Worm (Caenorhabditis elegans): Measurements from ENCODE around the gene mpdu-1.

- TF ChIP-seq ref-1 (GFP tag; conservative IDR thresholded peaks at IDR 0.05) (no peak), ztf-23 (GFP tag; IDR thresholded peaks at IDR 0.05) (no peak), flt-1 (GFP tag; IDR thresholded peaks at IDR 0.05) (0 out of 2 replicates have a peak, but pooled peaks have one; percentile 21)
Observed at ce11 chrV:8406911-8407310, 47.9 kb upstream of the mpdu-1 start.

All from whole organism, midembryonic.